Fruit fly (Drosophila melanogaster): Measurements from ENCODE around the gene CG9727.

DNA sequence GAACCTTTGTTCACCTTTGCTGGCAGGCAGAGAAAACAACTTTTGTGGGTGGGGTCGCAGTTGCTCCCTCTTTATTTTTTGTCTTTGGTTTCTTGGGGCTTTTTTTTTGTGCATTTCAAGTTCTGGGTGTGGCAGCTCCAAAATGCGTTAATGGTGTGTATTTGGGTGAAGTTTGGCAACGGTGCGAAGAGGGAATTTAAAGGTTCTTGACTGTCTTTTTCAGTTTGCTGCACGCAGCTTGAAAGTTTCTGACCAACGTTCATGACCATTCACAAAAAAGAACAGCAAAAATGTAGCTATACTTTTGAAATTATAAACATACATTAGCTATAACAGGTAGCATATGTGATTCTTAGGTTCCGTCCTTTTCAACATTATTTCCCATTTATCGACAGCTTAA is 24.2 kb downstream of the CG9727 start:
- TF ChIP-seq Hey (tag; optimal IDR thresholded peaks at IDR 0.05) (no peak), Lhr (GFP tag; optimal IDR thresholded peaks at IDR 0.05) (no peak), cad (GFP tag; optimal IDR thresholded peaks at IDR 0.05) (no peak), Bdp1 (GFP tag; optimal IDR thresholded peaks at IDR 0.05) (no peak), insv (GFP tag; optimal IDR thresholded peaks at IDR 0.05) (no peak), Dbx (GFP tag; IDR thresholded peaks at IDR 0.05) (no peak), CG2116 (GFP tag; optimal IDR thresholded peaks at IDR 0.05) (no peak), YL-1 (GFP tag; optimal IDR thresholded peaks at IDR 0.05) (no peak), Dfd (GFP tag; optimal IDR thresholded peaks at IDR 0.05) (no peak)

All from whole organism, embryonic.